Fruit fly (Drosophila melanogaster): ENCODE data around the gene CG12991.

CG12991 gene

DNA sequence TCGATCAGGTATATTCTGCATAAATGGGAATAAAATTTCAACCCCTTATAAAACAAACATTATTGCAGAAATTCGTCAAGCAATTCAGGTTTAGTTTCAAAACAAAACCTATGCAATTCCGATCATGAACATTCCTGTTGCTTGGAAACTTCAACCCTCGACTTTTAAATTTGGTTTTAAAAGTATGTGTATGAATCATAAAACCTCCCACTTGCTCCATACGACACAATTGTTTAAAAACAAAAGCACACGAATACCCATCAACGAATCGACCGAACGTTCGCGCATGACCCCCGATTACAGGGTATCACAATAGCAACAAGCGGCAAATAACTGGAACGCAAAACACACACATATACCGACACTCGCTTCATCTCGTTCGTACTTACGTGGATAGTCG, 1.5 kb upstream of the CG12991 start (continued):
- TF ChIP-seq CG18262 (tag; optimal IDR thresholded peaks at IDR 0.05) (peak; percentile 39), danr (GFP tag; IDR thresholded peaks at IDR 0.05) (no peak), Hr39 (optimal IDR thresholded peaks at IDR 0.05) (no peak), CG9215 (GFP tag; IDR thresholded peaks at IDR 0.05) (no peak), z (GFP tag; IDR thresholded peaks at IDR 0.05) (no peak), CG9876 (GFP tag; optimal IDR thresholded peaks at IDR 0.05) (no peak), CG15514 (GFP tag; optimal IDR thresholded peaks at IDR 0.05) (no peak), CG11093 (GFP tag; IDR thresholded peaks at IDR 0.05) (no peak), lab (GFP tag; optimal IDR thresholded peaks at IDR 0.05) (no peak), Dip3 (GFP tag; optimal IDR thresholded peaks at IDR 0.05) (no peak), Trl (optimal IDR thresholded peaks at IDR 0.05) (no peak), Trl (GFP tag; optimal IDR thresholded peaks at IDR 0.05) (peak; percentile 18), CG2678 (tag; optimal IDR thresholded peaks at IDR 0.05) (peak; percentile 34), CG5245 (GFP tag; optimal IDR thresholded peaks at IDR 0.05) (no peak), CG8281 (tag; optimal IDR thresholded peaks at IDR 0.05) (no peak), Gug (GFP tag; IDR thresholded peaks at IDR 0.05) (peak; percentile 49; the same call in 2 of the 4 replicates), CG14667 (GFP tag; IDR thresholded peaks at IDR 0.05) (no peak), CG10274 (GFP tag; optimal IDR thresholded peaks at IDR 0.05) (no peak), sna (GFP tag; IDR thresholded peaks at IDR 0.05; ENCODE audit: partially characterized antibody) (no peak), insv (GFP tag; optimal IDR thresholded peaks at IDR 0.05) (no peak), lilli (GFP tag; optimal IDR thresholded peaks at IDR 0.05) (peak; percentile 41), toy (GFP tag; IDR thresholded peaks at IDR 0.05) (no peak), gcm (GFP tag; optimal IDR thresholded peaks at IDR 0.05) (no peak), trh (GFP tag; optimal IDR thresholded peaks at IDR 0.05) (no peak), HmgD (GFP tag; optimal IDR thresholded peaks at IDR 0.05) (no peak), CG15479 (GFP tag; optimal IDR thresholded peaks at IDR 0.05) (no peak), CG1647 (GFP tag; optimal IDR thresholded peaks at IDR 0.05) (no peak), CG11456 (GFP tag; IDR thresholded peaks at IDR 0.05) (no peak), CG11247 (GFP tag; IDR thresholded peaks at IDR 0.05) (no peak), ken (GFP tag; IDR thresholded peaks at IDR 0.05) (no peak), CG6654 (GFP tag; optimal IDR thresholded peaks at IDR 0.05) (no peak), vfl (GFP tag; optimal IDR thresholded peaks at IDR 0.05) (peak; percentile 8), CG13287 (GFP tag; IDR thresholded peaks at IDR 0.05; ENCODE audit: partially characterized antibody) (no peak), Hr3 (GFP tag; optimal IDR thresholded peaks at IDR 0.05) (peak; percentile 12), CHES-1-like (GFP tag; optimal IDR thresholded peaks at IDR 0.05) (peak; percentile 16), CG13424 (tag; optimal IDR thresholded peaks at IDR 0.05) (peak; percentile 11), CG17359 (tag; optimal IDR thresholded peaks at IDR 0.05) (no peak), tgo (GFP tag; IDR thresholded peaks at IDR 0.05) (no peak), Fer3 (tag; optimal IDR thresholded peaks at IDR 0.05) (peak; percentile 24), H15 (GFP tag; IDR thresholded peaks at IDR 0.05) (0 out of 3 replicates have a peak, but pooled peaks have one; percentile 25), da (GFP tag; optimal IDR thresholded peaks at IDR 0.05) (no peak), Atf3 (GFP tag; optimal IDR thresholded peaks at IDR 0.05) (no peak), Dek (tag; optimal IDR thresholded peaks at IDR 0.05) (no peak), CG6813 (GFP tag; optimal IDR thresholded peaks at IDR 0.05) (no peak), CG3163 (GFP tag; optimal IDR thresholded peaks at IDR 0.05) (peak; percentile 6), sug (tag; optimal IDR thresholded peaks at IDR 0.05) (no peak), gt (GFP tag; IDR thresholded peaks at IDR 0.05) (no peak), CG12071 (GFP tag; optimal IDR thresholded peaks at IDR 0.05) (no peak), Hmx (GFP tag; optimal IDR thresholded peaks at IDR 0.05) (no peak), PHDP (tag; optimal IDR thresholded peaks at IDR 0.05) (peak; percentile 24), corto (GFP tag; optimal IDR thresholded peaks at IDR 0.05) (no peak), NfI (GFP tag; optimal IDR thresholded peaks at IDR 0.05) (peak; percentile 17), CG2116 (GFP tag; optimal IDR thresholded peaks at IDR 0.05) (no peak)

All from whole organism, embryonic.